Fruit fly (Drosophila melanogaster) whole organism, embryonic: ENCODE results near the gene CG5886.

Source experiments
- Antp ChIP-seq: fragments of 200-800 bp; sonication (Bioruptor generic); optimal IDR thresholded peaks from 3 replicates; lab custom pipeline; 2016; ENCODE audit warnings: missing biosample characterization, missing genetic modification characterization
- Asciz ChIP-seq: fragments of 200-800 bp; sonication (Bioruptor generic); optimal IDR thresholded peaks from 2 replicates; lab custom pipeline; 2017; ENCODE audit warnings: missing biosample characterization, mild to moderate bottlenecking, missing genetic modification characterization, missing genetic modification reagents
- B-H2 ChIP-seq: fragments of 200-800 bp; sonication (Bioruptor generic); optimal IDR thresholded peaks from 2 replicates; lab custom pipeline; 2018; ENCODE audit warnings: missing biosample characterization, mild to moderate bottlenecking, missing genetic modification characterization
- BEAF-32 ChIP-seq: fragments of 200-800 bp; sonication (Bioruptor generic); optimal IDR thresholded peaks from 3 replicates; lab custom pipeline; 2017; ENCODE audit warnings: missing biosample characterization, missing genetic modification characterization, mild to moderate bottlenecking, moderate library complexity, missing genetic modification reagents
- Bteb2 ChIP-seq: fragments of 200-800 bp; sonication (Bioruptor generic); optimal IDR thresholded peaks from 2 replicates; lab custom pipeline; 2016; ENCODE audit warnings: missing biosample characterization, missing genetic modification characterization
- CG10209 ChIP-seq: fragments of 200-800 bp; sonication (Bioruptor generic); optimal IDR thresholded peaks from 3 replicates; lab custom pipeline; 2017; ENCODE audit warnings: missing biosample characterization, mild to moderate bottlenecking, missing genetic modification characterization, missing genetic modification reagents
- CG10959 ChIP-seq: fragments of 200-800 bp; sonication (Bioruptor generic); IDR thresholded peaks from 2 replicates; pipeline ENCODE4 v1.3.6; 2022; ENCODE audit warnings: missing biosample characterization, missing genetic modification characterization
- CG12299 ChIP-seq: fragments of 200-800 bp; sonication (Bioruptor generic); optimal IDR thresholded peaks from 2 replicates; lab custom pipeline; 2018; ENCODE audit warnings: missing biosample characterization, mild to moderate bottlenecking, missing genetic modification characterization
- CG1233 ChIP-seq: fragments of 200-800 bp; sonication (Bioruptor generic); optimal IDR thresholded peaks from 4 replicates; lab custom pipeline; 2018; ENCODE audit warnings: missing biosample characterization, mild to moderate bottlenecking, missing genetic modification characterization
- CG14965 ChIP-seq: fragments of 200-800 bp; sonication (Bioruptor generic); optimal IDR thresholded peaks from 2 replicates; lab custom pipeline; 2016; ENCODE audit warnings: missing biosample characterization, missing genetic modification characterization, borderline replicate concordance
- CG15479 ChIP-seq: fragments of 200-800 bp; sonication (Bioruptor generic); optimal IDR thresholded peaks from 3 replicates; lab custom pipeline; 2019; ENCODE audit warnings: missing biosample characterization, mild to moderate bottlenecking, missing genetic modification characterization, moderate library complexity
- CG17361 ChIP-seq: fragments of 200-800 bp; sonication (Bioruptor generic); IDR thresholded peaks from 3 replicates; pipeline ENCODE4 v1.3.6; 2022; ENCODE audit warnings: missing biosample characterization, missing genetic modification characterization
- CG18011 ChIP-seq: fragments of 200-800 bp; sonication (Bioruptor generic); optimal IDR thresholded peaks from 2 replicates; lab custom pipeline; 2017; ENCODE audit warnings: missing biosample characterization, missing genetic modification characterization, mild to moderate bottlenecking, moderate library complexity, missing genotype
- CG30431 ChIP-seq: fragments of 200-800 bp; sonication (Bioruptor generic); optimal IDR thresholded peaks from 2 replicates; lab custom pipeline; 2017; ENCODE audit warnings: missing biosample characterization, missing genetic modification characterization
- CG34376 ChIP-seq: fragments of 200-800 bp; sonication (Bioruptor generic); optimal IDR thresholded peaks from 2 replicates; lab custom pipeline; 2018; ENCODE audit warnings: missing biosample characterization, mild to moderate bottlenecking, missing genetic modification characterization
- CG3847 ChIP-seq: fragments of 200-800 bp; sonication (Bioruptor generic); IDR thresholded peaks from 2 replicates; pipeline ENCODE4 v1.3.6; 2022; ENCODE audit warnings: missing biosample characterization, missing genetic modification characterization
- CG4360 ChIP-seq: fragments of 200-800 bp; sonication (Bioruptor generic); IDR thresholded peaks from 2 replicates; pipeline ENCODE4 v1.3.6; 2022; ENCODE audit warnings: missing biosample characterization, missing genetic modification characterization
- CG4730 ChIP-seq: fragments of 200-800 bp; sonication (Bioruptor generic); IDR thresholded peaks from 2 replicates; pipeline ENCODE4 v1.3.6; 2022; ENCODE audit warnings: missing biosample characterization, missing genetic modification characterization
- CG4820 ChIP-seq: fragments of 200-800 bp; sonication (Bioruptor generic); optimal IDR thresholded peaks from 3 replicates; lab custom pipeline; 2016; ENCODE audit warnings: missing biosample characterization, missing genetic modification characterization
- CG4854 ChIP-seq: fragments of 200-800 bp; sonication (Bioruptor generic); optimal IDR thresholded peaks from 2 replicates; lab custom pipeline; 2016; ENCODE audit warnings: missing biosample characterization, missing genetic modification characterization, inconsistent platforms
- CG5245 ChIP-seq: fragments of 200-800 bp; sonication (Bioruptor generic); optimal IDR thresholded peaks from 3 replicates; lab custom pipeline; 2016; ENCODE audit warnings: missing biosample characterization, missing genetic modification characterization
- CG7556 ChIP-seq: fragments of 200-800 bp; sonication (Bioruptor generic); optimal IDR thresholded peaks from 2 replicates; lab custom pipeline; 2017; ENCODE audit warnings: missing biosample characterization, mild to moderate bottlenecking, missing genetic modification characterization
- CG8478 ChIP-seq: fragments of >200 bp; optimal IDR thresholded peaks from 2 replicates; lab custom pipeline; 2018
- CG8924 ChIP-seq: fragments of 200-800 bp; optimal IDR thresholded peaks from 3 replicates; lab custom pipeline; 2019; ENCODE audit warnings: missing biosample characterization, mild to moderate bottlenecking, missing genetic modification characterization, moderate library complexity
- CG9817 ChIP-seq: fragments of 200-800 bp; sonication (Bioruptor generic); optimal IDR thresholded peaks from 2 replicates; lab custom pipeline; 2018; ENCODE audit warnings: missing biosample characterization, mild to moderate bottlenecking, missing genetic modification characterization, moderate library complexity
- CkIIα-i1 ChIP-seq: fragments of 200-800 bp; sonication (Bioruptor generic); IDR thresholded peaks from 2 replicates; pipeline ENCODE4 v1.3.6; 2022; ENCODE audit warnings: missing biosample characterization, missing genetic modification characterization
- Dll ChIP-seq: fragments of 200-800 bp; sonication (Bioruptor generic); IDR thresholded peaks from 4 replicates; pipeline ENCODE4 v1.3.6; 2022; ENCODE audit warnings: missing biosample characterization, missing genetic modification characterization; ENCODE audit not compliant: partially characterized antibody
- ERR ChIP-seq: fragments of 200-800 bp; sonication (Bioruptor generic); optimal IDR thresholded peaks from 2 replicates; lab custom pipeline; 2016; ENCODE audit warnings: missing biosample characterization, missing genetic modification characterization
- Elba2 ChIP-seq: fragments of 200-800 bp; sonication (Bioruptor generic); optimal IDR thresholded peaks from 3 replicates; lab custom pipeline; 2016; ENCODE audit warnings: missing biosample characterization, missing genetic modification characterization
- HHEX ChIP-seq: fragments of 200-800 bp; sonication (Bioruptor generic); optimal IDR thresholded peaks from 3 replicates; lab custom pipeline; 2017; ENCODE audit warnings: missing biosample characterization, mild to moderate bottlenecking, missing genetic modification characterization, missing genetic modification reagents
- HLHmδ ChIP-seq: fragments of 200-800 bp; sonication (Bioruptor generic); optimal IDR thresholded peaks from 2 replicates; lab custom pipeline; 2018; ENCODE audit warnings: missing biosample characterization, mild to moderate bottlenecking, missing genetic modification characterization, moderate library complexity
- MBD-R2 ChIP-seq: fragments of 200-800 bp; sonication (Bioruptor generic); IDR thresholded peaks from 2 replicates; pipeline ENCODE4 v1.3.6; 2022; ENCODE audit warnings: missing biosample characterization, missing genetic modification characterization
- Neu2 ChIP-seq: fragments of 200-800 bp; sonication (Bioruptor generic); optimal IDR thresholded peaks from 3 replicates; lab custom pipeline; 2016; ENCODE audit warnings: missing biosample characterization, missing genetic modification characterization, borderline replicate concordance
- Scr ChIP-seq: fragments of 200-800 bp; sonication (Bioruptor generic); IDR thresholded peaks from 2 replicates; pipeline ENCODE4 v1.3.6; 2022; ENCODE audit warnings: missing biosample characterization, missing genetic modification characterization; ENCODE audit not compliant: partially characterized antibody
- YL-1 ChIP-seq: fragments of 200-800 bp; sonication (Bioruptor generic); optimal IDR thresholded peaks from 3 replicates; lab custom pipeline; 2017; ENCODE audit warnings: missing biosample characterization, mild to moderate bottlenecking, missing genetic modification characterization
- amos ChIP-seq: fragments of 200-800 bp; sonication (Bioruptor generic); IDR thresholded peaks from 2 replicates; pipeline ENCODE4 v1.3.6; 2022; ENCODE audit warnings: missing biosample characterization, missing genetic modification characterization; ENCODE audit not compliant: partially characterized antibody
- aop ChIP-seq: fragments of 200-800 bp; sonication (Bioruptor generic); IDR thresholded peaks from 2 replicates; pipeline ENCODE4 v1.3.6; 2022; ENCODE audit warnings: missing biosample characterization, missing genetic modification characterization
- bbx ChIP-seq: fragments of 200-800 bp; sonication (Bioruptor generic); IDR thresholded peaks from 2 replicates; pipeline ENCODE4 v1.3.6; 2022; ENCODE audit warnings: missing biosample characterization, missing genetic modification characterization; ENCODE audit not compliant: partially characterized antibody
- danr ChIP-seq: fragments of 200-800 bp; sonication (Bioruptor generic); IDR thresholded peaks from 2 replicates; pipeline ENCODE4 v1.3.6; 2022; ENCODE audit warnings: missing biosample characterization, missing genetic modification characterization
- eyg ChIP-seq: fragments of 200-800 bp; sonication (Bioruptor generic); optimal IDR thresholded peaks from 3 replicates; lab custom pipeline; 2016; ENCODE audit warnings: missing biosample characterization, missing genetic modification characterization
- fd64A ChIP-seq: fragments of 200-800 bp; sonication (Bioruptor generic); optimal IDR thresholded peaks from 3 replicates; lab custom pipeline; 2018; ENCODE audit warnings: missing biosample characterization, mild to moderate bottlenecking, missing genetic modification characterization
- gcm ChIP-seq: fragments of 200-800 bp; sonication (Bioruptor generic); optimal IDR thresholded peaks from 2 replicates; lab custom pipeline; 2019; ENCODE audit warnings: missing biosample characterization, mild to moderate bottlenecking, missing genetic modification characterization, moderate library complexity
- knrl ChIP-seq: fragments of 200-800 bp; sonication (Bioruptor generic); IDR thresholded peaks from 3 replicates; pipeline ENCODE4 v1.3.6; 2022; ENCODE audit warnings: missing biosample characterization, missing genetic modification characterization; ENCODE audit not compliant: partially characterized antibody
- p53 ChIP-seq: fragments of 200-800 bp; sonication (Bioruptor generic); optimal IDR thresholded peaks from 2 replicates; lab custom pipeline; 2016; ENCODE audit warnings: missing biosample characterization, missing genetic modification characterization
- shn ChIP-seq: fragments of 200-800 bp; sonication (Bioruptor generic); optimal IDR thresholded peaks from 3 replicates; lab custom pipeline; 2016; ENCODE audit warnings: missing biosample characterization, missing genetic modification characterization
- tx ChIP-seq: fragments of 200-800 bp; sonication (Bioruptor generic); optimal IDR thresholded peaks from 2 replicates; lab custom pipeline; 2016; ENCODE audit warnings: missing biosample characterization, missing genetic modification characterization
- unc-4 ChIP-seq: fragments of 200-800 bp; sonication (Bioruptor generic); IDR thresholded peaks from 2 replicates; pipeline ENCODE4 v1.3.6; 2022; ENCODE audit warnings: missing biosample characterization, missing genetic modification characterization; ENCODE audit not compliant: partially characterized antibody
- usp ChIP-seq: fragments of >200 bp; optimal IDR thresholded peaks from 2 replicates; lab custom pipeline; 2017; ENCODE audit warnings: missing biosample characterization, missing genetic modification characterization
- zen ChIP-seq: fragments of 200-800 bp; sonication (Bioruptor generic); optimal IDR thresholded peaks from 3 replicates; lab custom pipeline; 2018; ENCODE audit warnings: missing biosample characterization, mild to moderate bottlenecking, missing genetic modification characterization, moderate library complexity

CG5886 gene

dm6 chr3R:25880971-25881809, 29.8 kb downstream of the CG5886 start, which contains the start of gene Tsp96F (continued):
- no peak for TF ChIP-seq danr (GFP tag; lab: Robert Waterston, UW)
- TF ChIP-seq CG30431 (GFP tag; lab: Kevin White, UChicago): no peak
- TF ChIP-seq CG4730: no peak
- no peak for TF ChIP-seq CG4820 (GFP tag; lab: Kevin White, UChicago)
- TF ChIP-seq CG4360 (GFP tag; lab: Robert Waterston, UW): no peak
- TF ChIP-seq CG34376: peak; percentile 36
- no peak for TF ChIP-seq CG14965 (GFP tag; lab: Kevin White, UChicago)
- peak; percentile 63 for TF ChIP-seq Scr (GFP tag; lab: Robert Waterston, UW)
- no peak for TF ChIP-seq Bteb2
- TF ChIP-seq HLHmδ (GFP tag; lab: Kevin White, UChicago): peak; percentile 13
- peak; percentile 54 for TF ChIP-seq MBD-R2 (GFP tag; lab: Robert Waterston, UW)
- TF ChIP-seq YL-1 (GFP tag; lab: Kevin White, UChicago): no peak
- TF ChIP-seq tx (GFP tag; lab: Kevin White, UChicago): no peak
- TF ChIP-seq Asciz (GFP tag; lab: Kevin White, UChicago): no peak
- no peak for TF ChIP-seq Antp
- no peak for TF ChIP-seq eyg
- no peak; the same call in 2 of the 3 replicates for TF ChIP-seq CG17361 (GFP tag; lab: Robert Waterston, UW)
- no peak for TF ChIP-seq usp
- peak; percentile 38; the same call in 1 of the 2 replicates for TF ChIP-seq CG3847
- no peak for TF ChIP-seq CG7556 (GFP tag; lab: Kevin White, UChicago)
- no peak for TF ChIP-seq CG18011 (GFP tag; lab: Kevin White, UChicago)
- no peak for TF ChIP-seq CG5245 (GFP tag; lab: Kevin White, UChicago)
- no peak for TF ChIP-seq p53
- TF ChIP-seq CG4854 (GFP tag; lab: Kevin White, UChicago): no peak
- peak; percentile 68; the same call in 3 of the 4 replicates for TF ChIP-seq Dll (GFP tag; lab: Robert Waterston, UW)
- TF ChIP-seq CG1233 (GFP tag; lab: Kevin White, UChicago): no peak
- TF ChIP-seq CG10209 (GFP tag; lab: Kevin White, UChicago): no peak
- no peak for TF ChIP-seq CkIIα-i1
- no peak for TF ChIP-seq fd64A (GFP tag; lab: Kevin White, UChicago)
- TF ChIP-seq CG8924 (tag; lab: Kevin White, UChicago): no peak
- peak; percentile 69 for TF ChIP-seq bbx
- TF ChIP-seq CG15479 (GFP tag; lab: Kevin White, UChicago): no peak
- TF ChIP-seq CG9817: no peak
- TF ChIP-seq shn (GFP tag; lab: Kevin White, UChicago): no peak
- no peak for TF ChIP-seq HHEX (GFP tag; lab: Kevin White, UChicago)
- TF ChIP-seq aop: no peak
- no peak for TF ChIP-seq Neu2 (GFP tag; lab: Kevin White, UChicago)
- TF ChIP-seq unc-4 (GFP tag; lab: Robert Waterston, UW): no peak; the same call in 1 of the 2 replicates
- no peak for TF ChIP-seq B-H2 (GFP tag; lab: Kevin White, UChicago)
- TF ChIP-seq ERR (GFP tag; lab: Kevin White, UChicago): no peak
- TF ChIP-seq gcm (GFP tag; lab: Kevin White, UChicago): peak; percentile 6
- no peak for TF ChIP-seq Elba2 (GFP tag; lab: Kevin White, UChicago)
- peak; percentile 73 for TF ChIP-seq amos
- TF ChIP-seq CG10959 (GFP tag; lab: Robert Waterston, UW): no peak
- peak; percentile 8 for TF ChIP-seq zen (tag; lab: Kevin White, UChicago)
- TF ChIP-seq CG12299 (tag; lab: Kevin White, UChicago): peak; percentile 50
- TF ChIP-seq CG8478: no peak
- peak; percentile 81 for TF ChIP-seq BEAF-32 (GFP tag; lab: Kevin White, UChicago)
- no peak; the same call in 1 of the 3 replicates for TF ChIP-seq knrl (GFP tag; lab: Robert Waterston, UW)
